Worm (Caenorhabditis elegans) whole organism, L3 larva: Measurements from ENCODE around the gene K12H6.7.
"Not testable (repeated sequence)": the region's sequence is repeated elsewhere in the genome, so short reads cannot be mapped to it uniquely, and the experiment has no call there.

Experiments used
- R02D3.7 ChIP-seq: fragments of 150-350 bp; optimal IDR thresholded peaks from 2 replicates; lab custom pipeline; 2014; ENCODE audit warnings: missing biosample characterization, missing genetic modification characterization
- ZK546.5 ChIP-seq: sonication (generic microtip); optimal IDR thresholded peaks from 2 replicates; lab custom pipeline; 2017; ENCODE audit warnings: missing biosample characterization, missing genetic modification characterization
- ama-1 ChIP-seq: fragments of 150-350 bp; optimal IDR thresholded peaks from 2 replicates; lab custom pipeline; 2018
- ceh-16 ChIP-seq: sonication (generic microtip); optimal IDR thresholded peaks from 2 replicates; lab custom pipeline; 2017; ENCODE audit warnings: missing biosample characterization, missing genetic modification characterization
- ceh-28 ChIP-seq: fragments of 150-350 bp; optimal IDR thresholded peaks from 2 replicates; lab custom pipeline; 2014; ENCODE audit warnings: missing biosample characterization, missing genetic modification reagents, missing genetic modification characterization
- ceh-82 ChIP-seq: fragments of 150-350 bp; optimal IDR thresholded peaks from 2 replicates; lab custom pipeline; 2014; ENCODE audit warnings: missing biosample characterization, missing genetic modification characterization
- ceh-9 ChIP-seq: sonication (generic microtip); optimal IDR thresholded peaks from 2 replicates; lab custom pipeline; 2018; ENCODE audit warnings: missing biosample characterization, missing genetic modification characterization
- daf-12 ChIP-seq: fragments of 150-350 bp; optimal IDR thresholded peaks from 2 replicates; lab custom pipeline; 2014; ENCODE audit warnings: missing biosample characterization, missing genetic modification reagents, missing genetic modification characterization
- egl-27 ChIP-seq: sonication (generic microtip); optimal IDR thresholded peaks from 4 replicates; lab custom pipeline; 2017; ENCODE audit warnings: missing biosample characterization, missing genetic modification reagents, missing genetic modification characterization
- egl-5 ChIP-seq: fragments of 150-350 bp; optimal IDR thresholded peaks from 2 replicates; lab custom pipeline; 2017; ENCODE audit warnings: missing biosample characterization, missing genetic modification reagents, missing genetic modification characterization, inconsistent platforms
- elt-1 ChIP-seq: fragments of 150-350 bp; optimal IDR thresholded peaks from 2 replicates; lab custom pipeline; 2014; ENCODE audit warnings: missing biosample characterization, missing genetic modification characterization
- elt-2 ChIP-seq: sonication (generic microtip); optimal IDR thresholded peaks from 2 replicates; lab custom pipeline; 2016; ENCODE audit warnings: missing genetic modification reagents, mild to moderate bottlenecking, missing genetic modification characterization, missing compliant biosample characterization
- eor-1 ChIP-seq, 2 experiments: fragments of 150-350 bp; optimal IDR thresholded peaks; 2 replicates each; lab custom pipeline; 2014 to 2018; ENCODE audit warnings: missing biosample characterization in 2 of 2, missing genetic modification characterization in 2 of 2
- fkh-10 ChIP-seq: sonication (generic microtip); optimal IDR thresholded peaks from 2 replicates; lab custom pipeline; 2017; ENCODE audit warnings: missing biosample characterization, missing genetic modification reagents, missing genetic modification characterization
- fkh-2 ChIP-seq: fragments of 150-350 bp; optimal IDR thresholded peaks from 2 replicates; lab custom pipeline; 2014; ENCODE audit warnings: missing biosample characterization, missing genetic modification reagents, missing genetic modification characterization
- hmg-11 ChIP-seq: sonication (generic microtip); optimal IDR thresholded peaks from 2 replicates; lab custom pipeline; 2016; ENCODE audit warnings: missing genetic modification characterization, missing compliant biosample characterization
- jun-1 ChIP-seq: fragments of 150-350 bp; optimal IDR thresholded peaks from 2 replicates; lab custom pipeline; 2014; ENCODE audit warnings: missing biosample characterization, missing genetic modification reagents, missing genetic modification characterization
- lin-15B ChIP-seq: fragments of 150-350 bp; optimal IDR thresholded peaks from 2 replicates; lab custom pipeline; 2014; ENCODE audit warnings: missing biosample characterization, missing genetic modification characterization
- lin-39 ChIP-seq: fragments of 150-350 bp; optimal IDR thresholded peaks from 2 replicates; lab custom pipeline; 2018; ENCODE audit warnings: missing biosample characterization, missing genetic modification reagents, missing genetic modification characterization
- lsy-12 ChIP-seq: sonication (generic microtip); optimal IDR thresholded peaks from 2 replicates; lab custom pipeline; 2016; ENCODE audit warnings: mild to moderate bottlenecking, missing genetic modification characterization, missing compliant biosample characterization
- mdl-1 ChIP-seq: fragments of 150-350 bp; optimal IDR thresholded peaks from 2 replicates; lab custom pipeline; 2014; ENCODE audit warnings: missing biosample characterization, missing genetic modification characterization
- mml-1 ChIP-seq: fragments of 150-350 bp; sonication (generic microtip); optimal IDR thresholded peaks from 3 replicates; lab custom pipeline; 2014; ENCODE audit warnings: missing biosample characterization, missing genetic modification characterization
- nfya-1 ChIP-seq: sonication (generic microtip); optimal IDR thresholded peaks from 2 replicates; lab custom pipeline; 2017; ENCODE audit warnings: missing genetic modification characterization, mild to moderate bottlenecking, missing compliant biosample characterization, antibody characterized with exemption, moderate library complexity; ENCODE audit not compliant: insufficient read depth
- nhr-23 ChIP-seq: fragments of 150-350 bp; optimal IDR thresholded peaks from 2 replicates; lab custom pipeline; 2014; ENCODE audit warnings: missing biosample characterization, missing genetic modification reagents, missing genetic modification characterization
- nhr-237 ChIP-seq: fragments of 150-350 bp; optimal IDR thresholded peaks from 2 replicates; lab custom pipeline; 2014; ENCODE audit warnings: missing biosample characterization, missing genetic modification characterization
- nhr-25 ChIP-seq: sonication (generic microtip); optimal IDR thresholded peaks from 2 replicates; lab custom pipeline; 2017; ENCODE audit warnings: missing biosample characterization, missing genetic modification characterization
- nhr-28 ChIP-seq: fragments of 150-350 bp; optimal IDR thresholded peaks from 2 replicates; lab custom pipeline; 2014; ENCODE audit warnings: missing biosample characterization, missing genetic modification characterization
- nhr-67 ChIP-seq: fragments of 150-350 bp; optimal IDR thresholded peaks from 2 replicates; lab custom pipeline; 2014; ENCODE audit warnings: missing biosample characterization, missing genetic modification characterization
- nhr-76 ChIP-seq: fragments of 150-350 bp; sonication (generic microtip); optimal IDR thresholded peaks from 5 replicates; lab custom pipeline; 2014; ENCODE audit warnings: missing biosample characterization, missing genetic modification characterization
- nhr-77 ChIP-seq: fragments of 150-350 bp; optimal IDR thresholded peaks from 2 replicates; lab custom pipeline; 2014; ENCODE audit warnings: missing biosample characterization, missing genetic modification characterization
- pha-4 ChIP-seq: fragments of 150-350 bp; optimal IDR thresholded peaks from 2 replicates; lab custom pipeline; 2014; ENCODE audit warnings: missing biosample characterization, missing genetic modification reagents, missing genetic modification characterization
- pqm-1 ChIP-seq: fragments of 150-350 bp; optimal IDR thresholded peaks from 2 replicates; lab custom pipeline; 2017; ENCODE audit warnings: missing biosample characterization, missing genetic modification characterization, inconsistent platforms
- skn-1 ChIP-seq: fragments of 150-350 bp; optimal IDR thresholded peaks from 2 replicates; lab custom pipeline; 2014; ENCODE audit warnings: missing biosample characterization, missing genetic modification characterization
- snpc-4 ChIP-seq: fragments of 150-350 bp; optimal IDR thresholded peaks from 2 replicates; lab custom pipeline; 2014; ENCODE audit warnings: missing biosample characterization, missing genetic modification characterization
- tbx-2 ChIP-seq: sonication (generic microtip); optimal IDR thresholded peaks from 2 replicates; lab custom pipeline; 2016; ENCODE audit warnings: mild to moderate bottlenecking, missing genetic modification characterization, missing compliant biosample characterization
- unc-39 ChIP-seq: sonication (generic microtip); optimal IDR thresholded peaks from 4 replicates; lab custom pipeline; 2017; ENCODE audit warnings: missing biosample characterization, missing genetic modification characterization
- unc-62 ChIP-seq: fragments of 150-350 bp; sonication (generic microtip); optimal IDR thresholded peaks from 4 replicates; lab custom pipeline; 2014; ENCODE audit warnings: missing biosample characterization, missing genetic modification reagents, missing genetic modification characterization
- ztf-11 ChIP-seq: fragments of 150-350 bp; optimal IDR thresholded peaks from 2 replicates; lab custom pipeline; 2014; ENCODE audit warnings: missing biosample characterization, missing genetic modification characterization
- ztf-4 ChIP-seq: fragments of 150-350 bp; optimal IDR thresholded peaks from 2 replicates; lab custom pipeline; 2014; ENCODE audit warnings: missing biosample characterization, missing genetic modification characterization

K12H6.7 gene

ce11 chrII:2843088-2843487 lies 6.3 kb upstream of the K12H6.7 start, which contains the start of gene Y110A2AL.7:
Gene Y110A2AL.7 (minus strand): TSS chrII:2843188.
- TF ChIP-seq egl-27: no peak
- TF ChIP-seq ceh-82 (tag; lab: Kevin White, UChicago): no peak
- TF ChIP-seq nhr-76 (tag; lab: Kevin White, UChicago): no peak
- TF ChIP-seq daf-12 (tag; lab: Kevin White, UChicago): no peak
- TF ChIP-seq ceh-28 (tag; lab: Kevin White, UChicago): no peak
- no peak for TF ChIP-seq lsy-12 (tag; lab: Kevin White, UChicago)
- TF ChIP-seq tbx-2 (tag; lab: Kevin White, UChicago): no peak
- TF ChIP-seq jun-1 (tag; lab: Kevin White, UChicago): no peak
- no peak for TF ChIP-seq ztf-11 (tag; lab: Kevin White, UChicago)
- TF ChIP-seq, all 47 proteins: peak for 0

ce11 chrII:2841529-2841928 lies 4.8 kb upstream of the K12H6.7 start, which contains the start of gene Y110A2AL.6:
Gene Y110A2AL.6 (minus strand): TSS chrII:2841629.
- TF ChIP-seq mdl-1 (tag; lab: Kevin White, UChicago): no peak
- TF ChIP-seq elt-1 (tag; lab: Kevin White, UChicago): no peak
- no peak for TF ChIP-seq snpc-4
- no peak for TF ChIP-seq egl-5 (tag; lab: Kevin White, UChicago)
- no peak for TF ChIP-seq ama-1 (lab: Kevin White, UChicago)
- TF ChIP-seq daf-12 (tag; lab: Kevin White, UChicago): no peak
- TF ChIP-seq ZK546.5 (tag; lab: Kevin White, UChicago): no peak
- TF ChIP-seq mml-1: no peak
- TF ChIP-seq nhr-23 (tag; lab: Kevin White, UChicago): no peak
- TF ChIP-seq ceh-28 (tag; lab: Kevin White, UChicago): no peak
- TF ChIP-seq unc-39 (tag; lab: Kevin White, UChicago): no peak

- TF ChIP-seq ceh-82, unc-39, ceh-9 (tag; lab: Kevin White, UChicago): not testable (repeated sequence)
These were observed 2.3 kb upstream of the K12H6.7 start, which contains the start of gene Y110A2AL.4 for ce11 chrII:2839004-2839403. Gene Y110A2AL.4 (plus strand): TSS chrII:2839304.

ce11 chrII:2834105-2834504 lies 2.6 kb downstream of the K12H6.7 start:
- TF ChIP-seq pqm-1 (tag; lab: Kevin White, UChicago) (peak; percentile 84), jun-1 (tag; lab: Kevin White, UChicago) (peak; percentile 5), elt-2 (peak; percentile 86), nhr-25 (tag; lab: Kevin White, UChicago) (no peak), nhr-23 (tag; lab: Kevin White, UChicago) (no peak), pha-4 (tag; lab: Kevin White, UChicago) (peak; percentile 86), ama-1 (lab: Kevin White, UChicago) (no peak), ceh-16 (no peak)

- TF ChIP-seq nhr-77 (tag; lab: Kevin White, UChicago) (no peak), nhr-76 (tag; lab: Kevin White, UChicago) (no peak), unc-62 (no peak), hmg-11 (tag; lab: Kevin White, UChicago) (no peak), lin-39 (tag; lab: Kevin White, UChicago) (no peak), ceh-9 (tag; lab: Kevin White, UChicago) (no peak), fkh-10 (GFP tag; lab: Kevin White, UChicago) (no peak), ztf-4 (no peak), daf-12 (tag; lab: Kevin White, UChicago) (no peak), ztf-11 (tag; lab: Kevin White, UChicago) (no peak), eor-1 (tag; optimal IDR thresholded peaks at IDR 0.05; lab: Kevin White, UChicago) (no peak), elt-2 (no peak)
- TF ChIP-seq, all 47 proteins: peak for 0
These were observed 4.2 kb downstream of the K12H6.7 start for ce11 chrII:2832539-2832938.

- no peak for TF ChIP-seq nhr-77 (tag; lab: Kevin White, UChicago)
- no peak for TF ChIP-seq nhr-25 (tag; lab: Kevin White, UChicago)
- peak; percentile 6 for TF ChIP-seq elt-2
- TF ChIP-seq ztf-11 (tag; lab: Kevin White, UChicago): no peak
- TF ChIP-seq nhr-28: no peak
- peak; percentile 25 for TF ChIP-seq egl-5 (tag; lab: Kevin White, UChicago)
- TF ChIP-seq ceh-9 (tag; lab: Kevin White, UChicago): no peak
- TF ChIP-seq hmg-11 (tag; lab: Kevin White, UChicago): peak; percentile 25
- no peak for TF ChIP-seq fkh-2 (tag; lab: Kevin White, UChicago)
- peak; percentile 22 for TF ChIP-seq pqm-1 (tag; lab: Kevin White, UChicago)
- no peak for TF ChIP-seq eor-1 (tag; optimal IDR thresholded peaks at IDR 0.05; lab: Kevin White, UChicago)
- no peak for TF ChIP-seq nhr-67 (tag; lab: Kevin White, UChicago)
- TF ChIP-seq nhr-237 (tag; lab: Kevin White, UChicago): no peak
- no peak for TF ChIP-seq mml-1
- TF ChIP-seq R02D3.7 (tag; lab: Kevin White, UChicago): no peak
- no peak for TF ChIP-seq skn-1 (tag; lab: Kevin White, UChicago)
- peak; percentile 64 for TF ChIP-seq nfya-1
- no peak for TF ChIP-seq egl-27
- no peak for TF ChIP-seq daf-12 (tag; lab: Kevin White, UChicago)
- TF ChIP-seq lin-15B: no peak
- TF ChIP-seq ceh-28 (tag; lab: Kevin White, UChicago): no peak
- TF ChIP-seq nhr-23 (tag; lab: Kevin White, UChicago): no peak
- TF ChIP-seq pha-4 (tag; lab: Kevin White, UChicago): peak; percentile 82
- no peak for TF ChIP-seq ZK546.5 (tag; lab: Kevin White, UChicago)
These were observed 4.7 kb downstream of the K12H6.7 start for ce11 chrII:2832098-2832497.
